Worm (Caenorhabditis elegans): Measurements from ENCODE around the gene K06A4.7.
A peak's percentile ranks its signal among the peaks of the same experiment; 100 is the strongest.

K06A4.7 gene

ce11 chrV:9503152-9503817 lies 12.0 kb upstream of the K06A4.7 start:
- TF ChIP-seq sma-3 (GFP tag; optimal IDR thresholded peaks at IDR 0.05): peak; percentile 75
- peak; percentile 76 for TF ChIP-seq nhr-129 (tag; optimal IDR thresholded peaks at IDR 0.05)
- peak; percentile 45 for TF ChIP-seq ztf-4 (tag; optimal IDR thresholded peaks at IDR 0.05)
- no peak for TF ChIP-seq nhr-12 (tag; optimal IDR thresholded peaks at IDR 0.05)
- TF ChIP-seq lin-39 (tag; optimal IDR thresholded peaks at IDR 0.05): no peak
- no peak for TF ChIP-seq elt-3 (tag; optimal IDR thresholded peaks at IDR 0.05)
- TF ChIP-seq fos-1 (tag; optimal IDR thresholded peaks at IDR 0.05): peak; percentile 44
- no peak for TF ChIP-seq dmd-4 (tag; optimal IDR thresholded peaks at IDR 0.05)
- TF ChIP-seq mdl-1 (tag; optimal IDR thresholded peaks at IDR 0.05): no peak
- no peak for TF ChIP-seq ama-1 (optimal IDR thresholded peaks at IDR 0.05)
- no peak for TF ChIP-seq blmp-1 (tag; optimal IDR thresholded peaks at IDR 0.05; ENCODE audit: insufficient read depth)
- no peak for TF ChIP-seq nhr-77 (tag; optimal IDR thresholded peaks at IDR 0.05)
- TF ChIP-seq lin-11 (tag; optimal IDR thresholded peaks at IDR 0.05): peak; percentile 51
- peak; percentile 71 for TF ChIP-seq nhr-21 (tag; optimal IDR thresholded peaks at IDR 0.05)
- TF ChIP-seq mab-5 (tag; optimal IDR thresholded peaks at IDR 0.05): no peak
- no peak for TF ChIP-seq aly-2 (tag; optimal IDR thresholded peaks at IDR 0.05)
- TF ChIP-seq ceh-16 (tag; optimal IDR thresholded peaks at IDR 0.05): peak; percentile 48
- TF ChIP-seq gmeb-1 (tag; optimal IDR thresholded peaks at IDR 0.05): peak; percentile 66
- no peak for TF ChIP-seq unc-39 (tag; optimal IDR thresholded peaks at IDR 0.05)
- TF ChIP-seq unc-62 (GFP tag; optimal IDR thresholded peaks at IDR 0.05): no peak
- TF ChIP-seq nhr-11 (tag; optimal IDR thresholded peaks at IDR 0.05): no peak
- peak; percentile 53 for TF ChIP-seq C34F6.9 (tag; optimal IDR thresholded peaks at IDR 0.05)
- peak; percentile 67 for TF ChIP-seq egl-27 (tag; optimal IDR thresholded peaks at IDR 0.05)
- TF ChIP-seq ztf-11 (tag; optimal IDR thresholded peaks at IDR 0.05): no peak
- no peak for TF ChIP-seq R02D3.7 (tag; optimal IDR thresholded peaks at IDR 0.05)
- TF ChIP-seq crh-2 (tag; optimal IDR thresholded peaks at IDR 0.05): peak; percentile 38
- TF ChIP-seq nhr-237 (tag; optimal IDR thresholded peaks at IDR 0.05): no peak
- no peak for TF ChIP-seq ZK546.5 (tag; optimal IDR thresholded peaks at IDR 0.05)
- TF ChIP-seq ztf-1 (GFP tag; conservative IDR thresholded peaks at IDR 0.05): no peak
- no peak for TF ChIP-seq mbf-1 (tag; optimal IDR thresholded peaks at IDR 0.05)
- peak; percentile 54 to 56 for TF ChIP-seq lsy-2 (tag; optimal IDR thresholded peaks at IDR 0.05)
- no peak for TF ChIP-seq nhr-23 (tag; optimal IDR thresholded peaks at IDR 0.05)
- TF ChIP-seq nhr-10 (tag; optimal IDR thresholded peaks at IDR 0.05): peak; percentile 4
- TF ChIP-seq elt-1 (tag; optimal IDR thresholded peaks at IDR 0.05): no peak
- TF ChIP-seq Y55F3AM.14 (GFP tag; optimal IDR thresholded peaks at IDR 0.05): peak; percentile 60
- TF ChIP-seq sem-4 (tag; optimal IDR thresholded peaks at IDR 0.05): peak; percentile 34
- TF ChIP-seq lin-13 (GFP tag; optimal IDR thresholded peaks at IDR 0.05): peak; percentile 54
- TF ChIP-seq nhr-25 (tag; optimal IDR thresholded peaks at IDR 0.05): peak; percentile 54
- no peak for TF ChIP-seq zag-1 (tag; optimal IDR thresholded peaks at IDR 0.05)
- no peak for TF ChIP-seq ceh-82 (tag; optimal IDR thresholded peaks at IDR 0.05)
- no peak for TF ChIP-seq peb-1 (tag; optimal IDR thresholded peaks at IDR 0.05)
- no peak for TF ChIP-seq skn-1 (tag; optimal IDR thresholded peaks at IDR 0.05)
- no peak for TF ChIP-seq alr-1 (tag; optimal IDR thresholded peaks at IDR 0.05)
- TF ChIP-seq nhr-6 (tag; optimal IDR thresholded peaks at IDR 0.05): no peak
- no peak for TF ChIP-seq unc-55 (GFP tag; optimal IDR thresholded peaks at IDR 0.05)
- peak; percentile 57 for TF ChIP-seq F13H6.1 (tag; optimal IDR thresholded peaks at IDR 0.05)
- peak; percentile 95 for TF ChIP-seq snpc-4 (tag; optimal IDR thresholded peaks at IDR 0.05)
- TF ChIP-seq sma-9 (GFP tag; optimal IDR thresholded peaks at IDR 0.05): peak; percentile 59
- no peak for TF ChIP-seq sma-9 (tag; optimal IDR thresholded peaks at IDR 0.05)
